Worm (Caenorhabditis elegans) whole organism, L3 larva: Measurements from ENCODE around the gene Y97E10AR.1.
A peak's percentile ranks its signal among the peaks of the same experiment; 100 is the strongest.

ENCODE experiments used
- R02D3.7 ChIP-seq: fragments of 150-350 bp; optimal IDR thresholded peaks from 2 replicates; lab custom pipeline; 2014; ENCODE audit warnings: missing biosample characterization, missing genetic modification characterization
- ZK546.5 ChIP-seq: sonication (generic microtip); optimal IDR thresholded peaks from 2 replicates; lab custom pipeline; 2017; ENCODE audit warnings: missing biosample characterization, missing genetic modification characterization
- ama-1 ChIP-seq: fragments of 150-350 bp; optimal IDR thresholded peaks from 2 replicates; lab custom pipeline; 2018
- ceh-16 ChIP-seq: sonication (generic microtip); optimal IDR thresholded peaks from 2 replicates; lab custom pipeline; 2017; ENCODE audit warnings: missing biosample characterization, missing genetic modification characterization
- ceh-28 ChIP-seq: fragments of 150-350 bp; optimal IDR thresholded peaks from 2 replicates; lab custom pipeline; 2014; ENCODE audit warnings: missing biosample characterization, missing genetic modification reagents, missing genetic modification characterization
- egl-27 ChIP-seq: sonication (generic microtip); optimal IDR thresholded peaks from 4 replicates; lab custom pipeline; 2017; ENCODE audit warnings: missing biosample characterization, missing genetic modification reagents, missing genetic modification characterization
- elt-1 ChIP-seq: fragments of 150-350 bp; optimal IDR thresholded peaks from 2 replicates; lab custom pipeline; 2014; ENCODE audit warnings: missing biosample characterization, missing genetic modification characterization
- elt-3 ChIP-seq, 3 experiments: fragments of 150-350 bp in 1 of 3; sonication (generic microtip) in 2 of 3; optimal IDR thresholded peaks; 2 replicates in 2 of 3; 4 replicates in 1 of 3; lab custom pipeline; 2014 to 2017; ENCODE audit warnings: missing biosample characterization in 3 of 3, missing genetic modification characterization in 3 of 3
- fkh-10 ChIP-seq: sonication (generic microtip); optimal IDR thresholded peaks from 2 replicates; lab custom pipeline; 2017; ENCODE audit warnings: missing biosample characterization, missing genetic modification reagents, missing genetic modification characterization
- fkh-2 ChIP-seq: fragments of 150-350 bp; optimal IDR thresholded peaks from 2 replicates; lab custom pipeline; 2014; ENCODE audit warnings: missing biosample characterization, missing genetic modification reagents, missing genetic modification characterization
- fos-1 ChIP-seq: fragments of 150-350 bp; optimal IDR thresholded peaks from 2 replicates; lab custom pipeline; 2014; ENCODE audit warnings: missing biosample characterization, missing genetic modification characterization
- jun-1 ChIP-seq: fragments of 150-350 bp; optimal IDR thresholded peaks from 2 replicates; lab custom pipeline; 2014; ENCODE audit warnings: missing biosample characterization, missing genetic modification reagents, missing genetic modification characterization
- lin-39 ChIP-seq: fragments of 150-350 bp; optimal IDR thresholded peaks from 2 replicates; lab custom pipeline; 2018; ENCODE audit warnings: missing biosample characterization, missing genetic modification reagents, missing genetic modification characterization
- lsy-12 ChIP-seq: sonication (generic microtip); optimal IDR thresholded peaks from 2 replicates; lab custom pipeline; 2016; ENCODE audit warnings: mild to moderate bottlenecking, missing genetic modification characterization, missing compliant biosample characterization
- mml-1 ChIP-seq: fragments of 150-350 bp; sonication (generic microtip); optimal IDR thresholded peaks from 3 replicates; lab custom pipeline; 2014; ENCODE audit warnings: missing biosample characterization, missing genetic modification characterization
- nfya-1 ChIP-seq: sonication (generic microtip); optimal IDR thresholded peaks from 2 replicates; lab custom pipeline; 2017; ENCODE audit warnings: missing genetic modification characterization, mild to moderate bottlenecking, missing compliant biosample characterization, antibody characterized with exemption, moderate library complexity; ENCODE audit not compliant: insufficient read depth
- nhr-11 ChIP-seq: fragments of 150-350 bp; optimal IDR thresholded peaks from 2 replicates; lab custom pipeline; 2014; ENCODE audit warnings: missing biosample characterization, missing genetic modification characterization
- nhr-23 ChIP-seq: fragments of 150-350 bp; optimal IDR thresholded peaks from 2 replicates; lab custom pipeline; 2014; ENCODE audit warnings: missing biosample characterization, missing genetic modification reagents, missing genetic modification characterization
- nhr-25 ChIP-seq: sonication (generic microtip); optimal IDR thresholded peaks from 2 replicates; lab custom pipeline; 2017; ENCODE audit warnings: missing biosample characterization, missing genetic modification characterization
- nhr-28 ChIP-seq: fragments of 150-350 bp; optimal IDR thresholded peaks from 2 replicates; lab custom pipeline; 2014; ENCODE audit warnings: missing biosample characterization, missing genetic modification characterization
- nhr-43 ChIP-seq: sonication (generic microtip); optimal IDR thresholded peaks from 2 replicates; lab custom pipeline; 2016; ENCODE audit warnings: mild to moderate bottlenecking, missing genetic modification characterization, missing compliant biosample characterization; ENCODE audit not compliant: poor library complexity, severe bottlenecking
- nhr-67 ChIP-seq: fragments of 150-350 bp; optimal IDR thresholded peaks from 2 replicates; lab custom pipeline; 2014; ENCODE audit warnings: missing biosample characterization, missing genetic modification characterization
- nhr-76 ChIP-seq: fragments of 150-350 bp; sonication (generic microtip); optimal IDR thresholded peaks from 5 replicates; lab custom pipeline; 2014; ENCODE audit warnings: missing biosample characterization, missing genetic modification characterization
- nhr-77 ChIP-seq: fragments of 150-350 bp; optimal IDR thresholded peaks from 2 replicates; lab custom pipeline; 2014; ENCODE audit warnings: missing biosample characterization, missing genetic modification characterization
- pha-4 ChIP-seq: fragments of 150-350 bp; optimal IDR thresholded peaks from 2 replicates; lab custom pipeline; 2014; ENCODE audit warnings: missing biosample characterization, missing genetic modification reagents, missing genetic modification characterization
- sea-2 ChIP-seq: fragments of 150-350 bp; sonication (generic microtip); optimal IDR thresholded peaks from 4 replicates; lab custom pipeline; 2014; ENCODE audit warnings: missing biosample characterization, missing genetic modification reagents, missing genetic modification characterization
- skn-1 ChIP-seq: fragments of 150-350 bp; optimal IDR thresholded peaks from 2 replicates; lab custom pipeline; 2014; ENCODE audit warnings: missing biosample characterization, missing genetic modification characterization
- snpc-4 ChIP-seq: fragments of 150-350 bp; optimal IDR thresholded peaks from 2 replicates; lab custom pipeline; 2014; ENCODE audit warnings: missing biosample characterization, missing genetic modification characterization
- tbx-2 ChIP-seq: sonication (generic microtip); optimal IDR thresholded peaks from 2 replicates; lab custom pipeline; 2016; ENCODE audit warnings: mild to moderate bottlenecking, missing genetic modification characterization, missing compliant biosample characterization
- unc-39 ChIP-seq: sonication (generic microtip); optimal IDR thresholded peaks from 4 replicates; lab custom pipeline; 2017; ENCODE audit warnings: missing biosample characterization, missing genetic modification characterization
- unc-62 ChIP-seq: fragments of 150-350 bp; sonication (generic microtip); optimal IDR thresholded peaks from 4 replicates; lab custom pipeline; 2014; ENCODE audit warnings: missing biosample characterization, missing genetic modification reagents, missing genetic modification characterization
- zag-1 ChIP-seq: fragments of 150-350 bp; optimal IDR thresholded peaks from 2 replicates; lab custom pipeline; 2014; ENCODE audit warnings: missing biosample characterization, missing genetic modification characterization
- ztf-11 ChIP-seq: fragments of 150-350 bp; optimal IDR thresholded peaks from 2 replicates; lab custom pipeline; 2014; ENCODE audit warnings: missing biosample characterization, missing genetic modification characterization
- ztf-4 ChIP-seq: fragments of 150-350 bp; optimal IDR thresholded peaks from 2 replicates; lab custom pipeline; 2014; ENCODE audit warnings: missing biosample characterization, missing genetic modification characterization

Y97E10AR.1 gene

DNA sequence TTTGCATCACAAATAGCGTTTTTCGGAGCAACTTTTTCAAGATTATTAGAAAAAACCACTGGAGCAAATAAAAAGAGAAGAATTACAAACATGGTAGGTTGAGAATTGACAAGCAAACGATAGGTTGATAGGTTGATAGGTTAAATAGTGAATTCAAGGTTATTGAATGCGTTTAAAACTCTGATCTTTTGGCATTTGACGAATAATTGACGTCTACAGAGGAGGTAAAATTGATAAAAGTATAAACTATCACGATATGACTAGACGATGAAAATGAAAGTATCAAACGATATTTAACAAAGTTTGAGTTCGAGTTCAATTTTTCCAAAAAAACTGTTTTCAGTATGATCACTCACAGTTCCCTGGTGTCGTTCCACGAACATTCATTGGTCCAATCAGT, 34.7 kb downstream of the Y97E10AR.1 start, which contains the start of gene ZC513.14:
Gene ZC513.14, minus strand, starts transcription at position 101 of the 400 bp plus-strand sequence.
- TF ChIP-seq ceh-16 (no peak), fkh-10 (GFP tag; lab: Kevin White, UChicago) (no peak), ztf-4 (tag; lab: Kevin White, UChicago) (no peak), nhr-76 (tag; lab: Kevin White, UChicago) (no peak), sea-2 (GFP tag; lab: Kevin White, UChicago) (no peak), fkh-2 (tag; lab: Kevin White, UChicago) (no peak), elt-1 (no peak), nhr-77 (no peak), unc-62 (GFP tag; lab: Kevin White, UChicago) (no peak), ztf-11 (tag; lab: Kevin White, UChicago) (no peak), unc-39 (no peak), mml-1 (tag; lab: Kevin White, UChicago) (no peak)

DNA sequence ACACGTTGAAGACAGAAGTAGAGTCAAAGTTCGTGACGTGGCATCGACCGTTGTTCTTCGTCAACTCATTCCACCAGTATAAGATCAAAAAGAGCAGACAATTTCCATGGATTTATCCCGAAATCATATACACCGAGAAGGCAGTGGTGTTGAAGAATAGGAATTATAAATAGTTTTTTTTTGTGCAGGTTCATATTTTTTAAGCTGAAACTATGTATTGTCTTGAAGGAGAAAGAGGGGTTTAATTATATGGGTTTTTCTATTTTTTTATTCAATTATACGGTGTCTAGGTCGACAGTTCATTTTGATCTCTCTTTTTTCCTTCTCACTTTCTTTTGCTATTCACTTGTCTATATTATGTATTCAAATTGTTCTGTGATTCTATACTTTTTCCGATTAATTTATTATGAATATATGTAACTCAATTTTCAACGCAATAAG, 37.8 kb downstream of the Y97E10AR.1 start:
- peak; percentile 72 for TF ChIP-seq fos-1
- no peak for TF ChIP-seq nfya-1 (tag; lab: Kevin White, UChicago)
- peak; percentile 23 for TF ChIP-seq ceh-16
- TF ChIP-seq lsy-12 (tag; lab: Kevin White, UChicago): peak; percentile 37
- TF ChIP-seq fkh-2 (tag; lab: Kevin White, UChicago): no peak
- no peak for TF ChIP-seq nhr-67 (tag; lab: Kevin White, UChicago)
- peak; percentile 83 for TF ChIP-seq tbx-2 (tag; lab: Kevin White, UChicago)
- TF ChIP-seq sea-2 (GFP tag; lab: Kevin White, UChicago): no peak
- no peak for TF ChIP-seq lin-39
- TF ChIP-seq nhr-23: peak; percentile 90
- TF ChIP-seq elt-3 (tag; optimal IDR thresholded peaks at IDR 0.05; lab: Kevin White, UChicago): peak in 1 of 3 experiments; percentile 4
- peak; percentile 85 for TF ChIP-seq nhr-43 (tag; lab: Kevin White, UChicago)
- peak; percentile 24 for TF ChIP-seq nhr-28 (tag; lab: Kevin White, UChicago)

ce11 chrV:8039606-8040005, 38.3 kb downstream of the Y97E10AR.1 start:
- TF ChIP-seq egl-27 (tag; lab: Kevin White, UChicago) (no peak), nhr-25 (tag; lab: Kevin White, UChicago) (peak; percentile 40), ama-1 (peak; percentile 86)

DNA sequence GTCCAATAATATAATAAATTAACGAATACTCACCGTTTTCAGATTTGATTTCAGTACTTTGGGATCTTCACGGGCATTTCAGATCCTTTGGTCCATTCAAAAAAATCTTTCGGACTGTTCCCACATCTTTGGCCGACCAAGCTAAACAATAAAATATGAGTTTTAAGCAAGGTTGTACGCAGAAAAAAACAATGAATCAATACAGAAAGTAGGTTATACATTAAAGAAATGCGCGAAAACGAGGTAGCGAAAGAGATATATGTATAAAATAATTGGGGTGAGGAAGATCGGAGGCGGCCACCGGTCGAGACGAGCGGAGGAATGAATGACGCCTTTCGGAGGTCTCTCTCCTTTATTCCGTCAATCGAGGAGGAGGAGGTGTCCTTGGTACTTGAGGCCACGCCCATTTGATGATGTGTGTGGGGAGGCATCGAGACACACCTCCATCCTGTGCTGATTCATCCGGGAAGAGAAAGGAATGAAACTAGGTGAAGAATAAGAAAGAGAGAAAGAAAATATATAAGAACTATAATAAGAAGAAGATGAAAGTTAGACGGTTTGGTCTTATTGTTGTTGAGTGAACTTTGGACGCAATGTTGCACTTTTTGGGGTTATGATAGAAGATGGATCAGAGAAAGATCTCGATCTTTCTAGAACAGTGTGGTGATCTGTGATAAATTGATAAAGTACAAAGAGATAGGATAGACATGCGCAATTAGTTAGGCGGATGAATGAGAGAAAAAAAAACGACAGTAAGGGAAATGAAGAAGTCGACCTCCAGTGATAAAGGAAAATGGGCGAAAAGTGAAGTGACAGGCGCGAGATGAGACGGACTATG, 39.2 kb downstream of the Y97E10AR.1 start:
- TF ChIP-seq R02D3.7 (no peak), ama-1 (peak; percentile 84), snpc-4 (tag; lab: Kevin White, UChicago) (no peak), nhr-67 (tag; lab: Kevin White, UChicago) (no peak), skn-1 (tag; lab: Kevin White, UChicago) (no peak), ZK546.5 (no peak), jun-1 (no peak), nhr-25 (tag; lab: Kevin White, UChicago) (peak; percentile 64), lsy-12 (tag; lab: Kevin White, UChicago) (peak; percentile 25), tbx-2 (tag; lab: Kevin White, UChicago) (peak; percentile 4), nhr-23 (peak; percentile 95), ceh-28 (tag; lab: Kevin White, UChicago) (no peak), sea-2 (GFP tag; lab: Kevin White, UChicago) (no peak), nhr-11 (tag; lab: Kevin White, UChicago) (no peak), zag-1 (no peak), nhr-43 (tag; lab: Kevin White, UChicago) (peak; percentile 94), pha-4 (tag; lab: Kevin White, UChicago) (no peak), elt-3 (tag; optimal IDR thresholded peaks at IDR 0.05; lab: Kevin White, UChicago) (peak in 1 of 3 experiments; percentile 13), mml-1 (tag; lab: Kevin White, UChicago) (no peak), nhr-76 (tag; lab: Kevin White, UChicago) (no peak), fos-1 (peak; percentile 63)
